Fruit fly (Drosophila melanogaster) whole organism, embryonic: ENCODE data around the gene CG10177.

Experiments used
- Bdp1 ChIP-seq: fragments of 200-800 bp; sonication (Bioruptor generic); optimal IDR thresholded peaks from 3 replicates; lab custom pipeline; 2016; ENCODE audit warnings: missing biosample characterization, missing genetic modification characterization
- CG11093 ChIP-seq: fragments of 200-800 bp; sonication (Bioruptor generic); IDR thresholded peaks from 3 replicates; pipeline ENCODE4 v1.3.6; 2022; ENCODE audit warnings: missing biosample characterization, missing genetic modification characterization
- CG11695 ChIP-seq: fragments of 200-800 bp; sonication (Bioruptor generic); IDR thresholded peaks from 3 replicates; pipeline ENCODE4 v1.3.6; 2022; ENCODE audit warnings: missing biosample characterization, missing genetic modification characterization
- CG12071 ChIP-seq: fragments of 200-800 bp; sonication (Bioruptor generic); optimal IDR thresholded peaks from 3 replicates; lab custom pipeline; 2018; ENCODE audit warnings: missing biosample characterization, mild to moderate bottlenecking, missing genetic modification characterization
- CG12391 ChIP-seq: fragments of 200-800 bp; sonication (Bioruptor generic); optimal IDR thresholded peaks from 3 replicates; lab custom pipeline; 2018; ENCODE audit warnings: missing biosample characterization, mild to moderate bottlenecking, missing genetic modification characterization, moderate library complexity
- CG12659 ChIP-seq: fragments of 200-800 bp; sonication (Bioruptor generic); optimal IDR thresholded peaks from 3 replicates; lab custom pipeline; 2017; ENCODE audit warnings: mild to moderate bottlenecking, missing biosample characterization, missing genetic modification reagents, missing genetic modification characterization
- CG14014 ChIP-seq: fragments of 200-800 bp; sonication (Bioruptor generic); IDR thresholded peaks from 2 replicates; pipeline ENCODE4 v1.3.6; 2022; ENCODE audit warnings: missing biosample characterization, missing genetic modification characterization
- CG30431 ChIP-seq: fragments of 200-800 bp; sonication (Bioruptor generic); optimal IDR thresholded peaks from 2 replicates; lab custom pipeline; 2017; ENCODE audit warnings: missing biosample characterization, missing genetic modification characterization
- CG32772 ChIP-seq: fragments of 200-800 bp; sonication (Bioruptor generic); IDR thresholded peaks from 2 replicates; pipeline ENCODE4 v1.3.6; 2022; ENCODE audit warnings: missing biosample characterization, missing genetic modification characterization
- CG34224 ChIP-seq: fragments of 200-800 bp; sonication (Bioruptor generic); IDR thresholded peaks from 3 replicates; pipeline ENCODE4 v1.3.6; 2022; ENCODE audit warnings: missing biosample characterization, missing genetic modification characterization; ENCODE audit not compliant: partially characterized antibody
- CG34376 ChIP-seq: fragments of 200-800 bp; sonication (Bioruptor generic); optimal IDR thresholded peaks from 2 replicates; lab custom pipeline; 2018; ENCODE audit warnings: missing biosample characterization, mild to moderate bottlenecking, missing genetic modification characterization
- CG34422 ChIP-seq: fragments of 200-800 bp; sonication (Bioruptor generic); IDR thresholded peaks from 3 replicates; pipeline ENCODE4 v1.3.6; 2022; ENCODE audit warnings: missing biosample characterization, missing genetic modification characterization
- CG4404 ChIP-seq: fragments of 200-800 bp; sonication (Bioruptor generic); IDR thresholded peaks from 2 replicates; pipeline ENCODE4 v1.3.6; 2022; ENCODE audit warnings: missing biosample characterization, missing genetic modification characterization
- CG4730 ChIP-seq: fragments of 200-800 bp; sonication (Bioruptor generic); IDR thresholded peaks from 2 replicates; pipeline ENCODE4 v1.3.6; 2022; ENCODE audit warnings: missing biosample characterization, missing genetic modification characterization
- CG5180 ChIP-seq: fragments of 200-800 bp; sonication (Bioruptor generic); optimal IDR thresholded peaks from 3 replicates; lab custom pipeline; 2017; ENCODE audit warnings: missing biosample characterization, missing genetic modification characterization, mild to moderate bottlenecking, moderate library complexity, missing genetic modification reagents
- CG6854 ChIP-seq: fragments of 200-800 bp; sonication (Bioruptor generic); optimal IDR thresholded peaks from 3 replicates; lab custom pipeline; 2017; ENCODE audit warnings: missing biosample characterization, mild to moderate bottlenecking, missing genetic modification characterization
- CG9876 ChIP-seq: fragments of 200-800 bp; sonication (Bioruptor generic); optimal IDR thresholded peaks from 2 replicates; lab custom pipeline; 2016; ENCODE audit warnings: missing biosample characterization, missing genetic modification characterization
- D19B ChIP-seq: fragments of 200-800 bp; sonication (Bioruptor generic); optimal IDR thresholded peaks from 2 replicates; lab custom pipeline; 2017; ENCODE audit warnings: missing biosample characterization, mild to moderate bottlenecking, missing genetic modification characterization
- Doc2 ChIP-seq: fragments of 200-800 bp; sonication (Bioruptor generic); IDR thresholded peaks from 2 replicates; pipeline ENCODE4 v1.3.6; 2022; ENCODE audit warnings: missing biosample characterization, missing genetic modification characterization
- Dref ChIP-seq: fragments of 200-800 bp; sonication (Bioruptor generic); IDR thresholded peaks from 2 replicates; pipeline ENCODE4 v1.3.6; 2022; ENCODE audit warnings: missing biosample characterization, missing genetic modification characterization
- GATAe ChIP-seq: fragments of 200-800 bp; sonication (Bioruptor generic); conservative IDR thresholded peaks from 2 replicates; pipeline ENCODE4 v1.3.6; 2022; ENCODE audit warnings: missing biosample characterization, missing genetic modification characterization
- HmgZ ChIP-seq: fragments of 200-800 bp; sonication (Bioruptor generic); optimal IDR thresholded peaks from 2 replicates; lab custom pipeline; 2018; ENCODE audit warnings: missing biosample characterization, mild to moderate bottlenecking, missing genetic modification characterization
- Hmr ChIP-seq: fragments of 200-800 bp; sonication (Bioruptor generic); optimal IDR thresholded peaks from 3 replicates; lab custom pipeline; 2017; ENCODE audit warnings: mild to moderate bottlenecking, missing biosample characterization, missing genetic modification reagents, missing genetic modification characterization
- Hr3 ChIP-seq: fragments of 200-800 bp; sonication (Bioruptor generic); optimal IDR thresholded peaks from 3 replicates; lab custom pipeline; 2016; ENCODE audit warnings: missing biosample characterization, missing genetic modification characterization
- MBD-R2 ChIP-seq: fragments of 200-800 bp; sonication (Bioruptor generic); IDR thresholded peaks from 2 replicates; pipeline ENCODE4 v1.3.6; 2022; ENCODE audit warnings: missing biosample characterization, missing genetic modification characterization
- Mad ChIP-seq: fragments of 200-800 bp; sonication (Bioruptor generic); optimal IDR thresholded peaks from 2 replicates; lab custom pipeline; 2016; ENCODE audit warnings: missing biosample characterization, missing genetic modification characterization
- Optix ChIP-seq: fragments of 200-800 bp; sonication (Bioruptor generic); IDR thresholded peaks from 3 replicates; pipeline ENCODE4 v1.3.6; 2022; ENCODE audit warnings: missing biosample characterization, missing genetic modification characterization
- Rx ChIP-seq: fragments of 200-800 bp; sonication (Bioruptor generic); IDR thresholded peaks from 2 replicates; pipeline ENCODE4 v1.3.6; 2022; ENCODE audit warnings: missing biosample characterization, missing genetic modification characterization
- Side ChIP-seq: fragments of 200-800 bp; sonication (Bioruptor generic); optimal IDR thresholded peaks from 2 replicates; lab custom pipeline; 2016; ENCODE audit warnings: missing biosample characterization, missing genetic modification characterization
- Sin3A ChIP-seq: fragments of >200 bp; optimal IDR thresholded peaks from 2 replicates; lab custom pipeline; 2018
- Tbp ChIP-seq: fragments of >200 bp; optimal IDR thresholded peaks from 2 replicates; lab custom pipeline; 2018; ENCODE audit warnings: missing biosample characterization, missing genetic modification characterization
- btn ChIP-seq: fragments of 200-800 bp; sonication (Bioruptor generic); optimal IDR thresholded peaks from 2 replicates; lab custom pipeline; 2016; ENCODE audit warnings: missing biosample characterization, missing genetic modification characterization
- cad ChIP-seq: fragments of >200 bp; optimal IDR thresholded peaks from 2 replicates; lab custom pipeline; 2017; ENCODE audit warnings: missing biosample characterization, missing genetic modification characterization
- cwo ChIP-seq: fragments of 200-800 bp; sonication (Bioruptor generic); optimal IDR thresholded peaks from 3 replicates; lab custom pipeline; 2017; ENCODE audit warnings: missing biosample characterization, missing genetic modification characterization, mild to moderate bottlenecking, moderate library complexity, missing genetic modification reagents
- en ChIP-seq: fragments of 200-800 bp; sonication (Bioruptor generic); optimal IDR thresholded peaks from 2 replicates; lab custom pipeline; 2016; ENCODE audit warnings: missing biosample characterization, missing genetic modification characterization
- ewg ChIP-seq: fragments of 200-800 bp; sonication (Bioruptor generic); optimal IDR thresholded peaks from 3 replicates; lab custom pipeline; 2017; ENCODE audit warnings: mild to moderate bottlenecking, missing biosample characterization, missing genetic modification reagents, missing genetic modification characterization
- exex ChIP-seq: fragments of 200-800 bp; sonication (Bioruptor generic); optimal IDR thresholded peaks from 4 replicates; lab custom pipeline; 2018; ENCODE audit warnings: missing biosample characterization, mild to moderate bottlenecking, missing genetic modification characterization, moderate library complexity
- hth ChIP-seq: fragments of >200 bp; optimal IDR thresholded peaks from 2 replicates; lab custom pipeline; 2017; ENCODE audit warnings: inconsistent platforms
- kah ChIP-seq: fragments of 200-800 bp; sonication (Bioruptor generic); optimal IDR thresholded peaks from 2 replicates; lab custom pipeline; 2018; ENCODE audit warnings: missing biosample characterization, mild to moderate bottlenecking, missing genetic modification characterization
- p53 ChIP-seq: fragments of 200-800 bp; sonication (Bioruptor generic); optimal IDR thresholded peaks from 2 replicates; lab custom pipeline; 2016; ENCODE audit warnings: missing biosample characterization, missing genetic modification characterization
- ro ChIP-seq: fragments of 200-800 bp; sonication (Bioruptor generic); IDR thresholded peaks from 2 replicates; pipeline ENCODE4 v1.3.6; 2022; ENCODE audit warnings: missing biosample characterization, missing genetic modification characterization
- row ChIP-seq: fragments of 200-800 bp; sonication (Bioruptor generic); IDR thresholded peaks from 3 replicates; pipeline ENCODE4 v1.3.6; 2022; ENCODE audit warnings: missing biosample characterization, missing genetic modification characterization
- salm ChIP-seq: fragments of 200-800 bp; sonication (Bioruptor generic); optimal IDR thresholded peaks from 2 replicates; lab custom pipeline; 2018; ENCODE audit warnings: missing biosample characterization, mild to moderate bottlenecking, missing genetic modification characterization
- sc ChIP-seq, 3 experiments: fragments of >200 bp in 2 of 3; fragments of 200-800 bp in 1 of 3; sonication (Bioruptor generic) in 1 of 3; optimal IDR thresholded peaks; 2 replicates in 2 of 3; 3 replicates in 1 of 3; lab custom pipeline; 2017; ENCODE audit warnings: mild to moderate bottlenecking in 1 of 3, missing biosample characterization in 1 of 3, missing genetic modification characterization in 1 of 3, missing genetic modification reagents in 1 of 3
- sd ChIP-seq: fragments of 200-800 bp; sonication (Bioruptor generic); optimal IDR thresholded peaks from 3 replicates; lab custom pipeline; 2018; ENCODE audit warnings: missing biosample characterization, mild to moderate bottlenecking, missing genetic modification characterization, moderate library complexity
- sisA ChIP-seq: fragments of 200-800 bp; sonication (Bioruptor generic); IDR thresholded peaks from 2 replicates; pipeline ENCODE4 v1.3.6; 2022; ENCODE audit warnings: missing biosample characterization, missing genetic modification characterization
- sna ChIP-seq: fragments of 200-800 bp; sonication (Bioruptor generic); IDR thresholded peaks from 2 replicates; pipeline ENCODE4 v1.3.6; 2022; ENCODE audit warnings: missing biosample characterization, missing genetic modification characterization; ENCODE audit not compliant: partially characterized antibody
- stwl ChIP-seq: fragments of 200-800 bp; sonication (Bioruptor generic); optimal IDR thresholded peaks from 3 replicates; lab custom pipeline; 2018; ENCODE audit warnings: missing biosample characterization, mild to moderate bottlenecking, missing genetic modification characterization, moderate library complexity
- unpg ChIP-seq: fragments of 200-800 bp; sonication (Bioruptor generic); optimal IDR thresholded peaks from 3 replicates; lab custom pipeline; 2018; ENCODE audit warnings: missing biosample characterization, mild to moderate bottlenecking, missing genetic modification characterization, moderate library complexity
- yki ChIP-seq: fragments of >200 bp; optimal IDR thresholded peaks from 3 replicates; lab custom pipeline; 2018
- zen ChIP-seq: fragments of 200-800 bp; sonication (Bioruptor generic); optimal IDR thresholded peaks from 3 replicates; lab custom pipeline; 2018; ENCODE audit warnings: missing biosample characterization, mild to moderate bottlenecking, missing genetic modification characterization, moderate library complexity

The CG10177 gene

dm6 chr3R:23538719-23539145 lies 17.3 kb upstream of the CG10177 start, which contains the start of gene Ugt303B2 (continued):
- TF ChIP-seq row (GFP tag; lab: Robert Waterston, UW) = peak; percentile 23; the same call in 1 of the 3 replicates
- no peak for TF ChIP-seq sna (GFP tag; lab: Robert Waterston, UW)
- TF ChIP-seq ewg (GFP tag; lab: Kevin White, UChicago) = peak; percentile 100
- no peak for TF ChIP-seq CG32772 (GFP tag; lab: Robert Waterston, UW)
- no peak for TF ChIP-seq sc (optimal IDR thresholded peaks at IDR 0.05; lab: Kevin White, UChicago)
- TF ChIP-seq sc (GFP tag; optimal IDR thresholded peaks at IDR 0.05; lab: Kevin White, UChicago) = no peak
- TF ChIP-seq CG14014 (GFP tag; lab: Robert Waterston, UW) = no peak
- no peak for TF ChIP-seq CG11093 (GFP tag; lab: Robert Waterston, UW)
- TF ChIP-seq Mad (GFP tag; lab: Kevin White, UChicago) = no peak
- peak; percentile 25 for TF ChIP-seq zen (tag; lab: Kevin White, UChicago)
- no peak for TF ChIP-seq hth
- no peak for TF ChIP-seq en (GFP tag; lab: Kevin White, UChicago)
- TF ChIP-seq unpg (GFP tag; lab: Kevin White, UChicago) = no peak
- TF ChIP-seq cad (GFP tag; lab: Kevin White, UChicago) = no peak
- TF ChIP-seq, all 482 proteins: peak for 29

- TF ChIP-seq CG11695 (GFP tag; lab: Robert Waterston, UW) = no peak
- TF ChIP-seq Bdp1 = no peak
- no peak for TF ChIP-seq btn
- TF ChIP-seq stwl = no peak
- TF ChIP-seq CG6854 (GFP tag; lab: Kevin White, UChicago) = no peak
- TF ChIP-seq CG34422 (GFP tag; lab: Robert Waterston, UW) = no peak
- peak; percentile 58 for TF ChIP-seq exex (tag; lab: Kevin White, UChicago)
- TF ChIP-seq Rx (GFP tag; lab: Robert Waterston, UW) = no peak
- TF ChIP-seq kah (GFP tag; lab: Kevin White, UChicago) = no peak
- peak; percentile 45 for TF ChIP-seq GATAe
- TF ChIP-seq CG30431 (GFP tag; lab: Kevin White, UChicago) = no peak
- peak; percentile 34 for TF ChIP-seq CG34376 (GFP tag; lab: Kevin White, UChicago)
- TF ChIP-seq CG4730 = no peak
- TF ChIP-seq Hr3 = no peak
- no peak for TF ChIP-seq sisA (GFP tag; lab: Robert Waterston, UW)
- no peak for TF ChIP-seq Doc2 (GFP tag; lab: Robert Waterston, UW)
- TF ChIP-seq p53 = no peak
- TF ChIP-seq MBD-R2 = no peak
- no peak for TF ChIP-seq Optix (GFP tag; lab: Robert Waterston, UW)
Observed at dm6 chr3R:23536610-23537009, 15.2 kb upstream of the CG10177 start, which contains the start of gene Ugt303B1. TSS of gene Ugt303B1 (minus strand) at chr3R:23536710.

dm6 chr3R:23534609-23535008 lies 13.2 kb upstream of the CG10177 start, which contains the start of gene Ugt303B3:
TSS of gene Ugt303B3 (minus strand) at chr3R:23534767.
- TF ChIP-seq Side (GFP tag; lab: Kevin White, UChicago) (no peak), CG14014 (GFP tag; lab: Robert Waterston, UW) (no peak), CG5180 (GFP tag; lab: Kevin White, UChicago) (no peak), CG4404 (GFP tag; lab: Robert Waterston, UW) (0 out of 2 replicates have a peak, but pooled peaks have one; percentile 8), HmgZ (tag; lab: Kevin White, UChicago) (peak; percentile 24), CG12391 (tag; lab: Kevin White, UChicago) (no peak), salm (tag; lab: Kevin White, UChicago) (peak; percentile 68), yki (no peak), CG9876 (GFP tag; lab: Kevin White, UChicago) (no peak), cwo (GFP tag; lab: Kevin White, UChicago) (no peak), CG12071 (peak; percentile 7), CG34224 (no peak), Tbp (no peak), CG12659 (GFP tag; lab: Kevin White, UChicago) (no peak), Sin3A (lab: Kevin White, UChicago) (no peak), ro (GFP tag; lab: Robert Waterston, UW) (no peak), Hmr (no peak), sd (tag; lab: Kevin White, UChicago) (peak; percentile 94), D19B (no peak), Dref (GFP tag; lab: Robert Waterston, UW) (no peak)
